Fruit fly (Drosophila melanogaster): ENCODE results near the gene RNF220.

RNF220 gene

dm6 chr3R:22726031-22726770, at the start of gene RNF220:
Gene RNF220, minus strand, starts transcription at chr3R:22726414.
- TF ChIP-seq noc (tag; optimal IDR thresholded peaks at IDR 0.05) = no peak

dm6 chr3R:22771670-22772069, 45.5 kb upstream of the RNF220 start, which contains the start of gene CG43095:
Gene CG43095, minus strand, starts transcription at chr3R:22771770.
- no peak for TF ChIP-seq noc (tag; optimal IDR thresholded peaks at IDR 0.05)

dm6 chr3R:22770887-22771286, 44.7 kb upstream of the RNF220 start, which contains the start of gene CG43094:
Gene CG43094, minus strand, starts transcription at chr3R:22770987.
- no peak for TF ChIP-seq noc (tag; optimal IDR thresholded peaks at IDR 0.05)

DNA sequence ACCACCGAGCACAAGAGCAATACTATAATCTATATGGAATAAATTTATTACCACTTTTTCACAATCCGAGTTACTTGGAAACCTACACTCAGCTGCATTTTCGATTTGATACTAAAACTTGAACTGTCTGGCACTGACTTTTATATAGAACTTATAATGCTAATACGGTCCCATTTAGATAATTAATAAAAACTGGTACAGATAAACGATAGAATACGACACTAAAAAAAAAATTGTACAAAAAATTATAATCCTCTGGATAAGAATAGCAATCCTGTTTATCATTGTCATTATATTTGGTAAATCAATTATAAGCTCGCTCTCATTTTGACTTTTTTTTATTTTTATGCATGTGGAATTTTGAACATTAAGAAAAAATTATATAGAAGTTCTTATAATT, 44.0 kb upstream of the RNF220 start, which contains the start of gene CG43093:
CG43093 (minus strand) TSS at position 101 of the 400 bp plus-strand sequence.
- no peak for TF ChIP-seq noc (tag; optimal IDR thresholded peaks at IDR 0.05)

DNA sequence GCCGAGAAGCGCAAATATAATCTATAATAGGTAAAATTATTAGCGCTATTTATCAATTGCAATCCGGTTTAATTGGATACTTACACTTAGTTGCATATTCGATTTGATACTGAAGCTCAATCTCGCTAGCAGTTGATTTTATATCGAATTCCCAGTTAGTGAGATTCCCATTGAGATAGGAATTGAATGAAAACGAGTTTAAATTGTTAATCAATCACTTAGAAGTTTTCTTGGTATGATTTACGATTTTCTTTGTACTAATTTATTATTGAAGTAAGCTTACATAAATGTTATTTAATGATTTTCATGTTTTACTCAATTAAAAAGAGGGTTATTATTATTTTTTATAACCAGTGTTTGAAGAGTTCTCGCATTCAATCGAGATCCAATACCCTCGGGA, 43.4 kb upstream of the RNF220 start, which contains the start of gene CG43092:
CG43092 (minus strand) TSS at position 101 of the 400 bp plus-strand sequence.
- TF ChIP-seq noc (tag; optimal IDR thresholded peaks at IDR 0.05) = no peak

DNA sequence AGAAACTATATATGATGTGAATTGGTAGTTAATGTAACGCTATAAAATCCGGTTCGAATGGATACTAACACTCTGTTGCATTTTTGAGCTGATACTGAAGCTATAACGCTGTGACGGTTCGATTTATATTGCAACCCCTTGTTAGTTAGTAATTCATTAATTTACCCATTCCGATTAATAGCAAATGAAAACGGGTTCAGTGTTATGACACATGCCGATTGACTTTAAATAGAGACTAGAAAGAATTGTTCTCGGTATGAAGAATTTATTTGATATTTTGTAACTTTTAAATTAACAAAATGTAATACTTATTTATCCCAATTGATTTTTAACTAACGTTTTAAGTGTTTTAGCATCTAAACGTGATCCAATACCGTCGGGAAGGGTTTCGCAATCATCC, 42.4 kb upstream of the RNF220 start, which contains the start of gene CG43091:
CG43091 (minus strand) TSS at position 101 of the 400 bp plus-strand sequence.
- TF ChIP-seq noc (tag; optimal IDR thresholded peaks at IDR 0.05) = no peak

DNA sequence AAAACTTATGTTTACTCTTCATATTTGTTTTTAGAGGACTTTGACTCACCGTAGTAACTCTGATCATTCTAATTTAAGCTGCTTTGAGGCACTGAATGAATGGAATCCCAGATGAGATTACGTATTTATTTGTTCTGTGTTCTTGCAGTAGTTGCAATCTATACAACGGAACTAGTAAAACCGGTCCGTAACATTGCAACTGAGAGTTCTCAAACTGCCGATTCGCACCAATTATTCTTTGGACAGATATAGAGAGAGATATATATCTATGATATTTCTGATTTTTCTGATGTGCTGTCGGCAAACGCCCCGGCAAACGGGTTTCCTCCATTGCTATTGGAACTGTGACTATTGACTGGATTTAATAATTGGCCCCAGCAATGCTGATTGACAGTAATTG, 41.4 kb upstream of the RNF220 start, which contains the start of gene CG13841:
CG13841 (minus strand) TSS at position 101 of the 400 bp plus-strand sequence.
- TF ChIP-seq noc (tag; optimal IDR thresholded peaks at IDR 0.05) = no peak

DNA sequence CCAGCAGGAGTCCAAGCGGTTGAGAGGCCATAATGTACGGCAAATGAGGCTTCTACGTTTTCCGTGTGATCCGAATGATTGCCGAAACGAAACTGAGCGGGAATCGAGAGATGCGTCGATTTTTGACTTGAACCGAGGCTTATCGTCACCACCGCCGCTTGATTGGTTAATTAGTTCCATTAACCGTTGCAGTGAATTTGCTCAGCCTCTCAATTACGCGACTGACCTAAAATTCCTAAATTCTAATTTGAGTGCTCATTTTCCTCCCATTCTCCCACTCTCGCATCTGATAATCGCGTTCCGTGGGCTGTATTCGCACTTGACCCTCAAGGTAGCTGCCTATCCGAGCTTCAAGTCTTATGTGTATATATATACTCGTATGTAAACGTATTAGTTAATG, 39.9 kb upstream of the RNF220 start, which contains the start of gene Nepl15:
Nepl15 (minus strand) TSS at position 101 of the 400 bp plus-strand sequence.
- TF ChIP-seq noc (tag; optimal IDR thresholded peaks at IDR 0.05) = no peak

- no peak for TF ChIP-seq noc (tag; optimal IDR thresholded peaks at IDR 0.05)
These were observed 37.4 kb upstream of the RNF220 start, which contains the start of gene Nepl14 for dm6 chr3R:22763587-22763986. Gene Nepl14, minus strand, starts transcription at chr3R:22763711.

DNA sequence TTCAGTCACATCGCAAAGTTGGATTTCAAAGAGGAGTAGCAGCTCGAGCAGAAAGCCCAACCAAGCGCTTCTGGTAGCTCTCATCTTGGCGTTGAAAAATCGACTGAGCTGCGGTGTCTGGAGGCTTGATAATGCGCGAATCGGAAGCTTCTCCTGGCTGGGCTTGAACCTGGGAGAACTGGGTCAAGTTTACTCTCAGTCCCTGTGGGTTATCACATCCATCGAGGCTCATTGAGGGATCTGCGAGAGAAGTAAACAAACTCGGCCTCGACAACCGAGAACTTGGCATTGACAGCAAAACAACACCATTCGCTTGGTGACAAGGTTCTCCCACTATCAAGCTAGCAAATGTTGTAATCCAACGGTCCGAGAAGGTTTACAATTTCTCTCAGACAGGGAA, 34.8 kb upstream of the RNF220 start, which contains the start of gene Nepl13:
Nepl13 (minus strand) TSS at position 89 of the 400 bp plus-strand sequence.
- no peak for TF ChIP-seq noc (tag; optimal IDR thresholded peaks at IDR 0.05)

DNA sequence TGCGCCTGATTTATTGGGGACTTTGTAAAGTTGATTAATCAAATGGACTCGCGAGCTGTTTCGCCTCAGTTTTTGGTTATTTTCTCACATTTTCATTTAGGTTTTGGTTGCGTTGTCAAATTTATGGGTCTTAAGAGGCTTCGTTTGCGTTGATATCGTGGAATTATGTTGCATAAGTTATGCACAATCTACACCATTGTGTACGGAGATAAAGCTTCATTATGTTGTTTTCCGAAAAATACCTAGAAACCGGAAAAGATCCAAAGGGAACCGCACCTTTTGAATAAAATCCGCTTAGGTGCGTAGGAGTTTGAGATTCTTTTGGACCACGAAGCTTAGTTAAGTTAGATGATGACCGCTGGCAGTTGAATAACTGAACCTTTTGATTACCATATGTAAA, 30.9 kb upstream of the RNF220 start:
- TF ChIP-seq noc (tag; optimal IDR thresholded peaks at IDR 0.05) = no peak

DNA sequence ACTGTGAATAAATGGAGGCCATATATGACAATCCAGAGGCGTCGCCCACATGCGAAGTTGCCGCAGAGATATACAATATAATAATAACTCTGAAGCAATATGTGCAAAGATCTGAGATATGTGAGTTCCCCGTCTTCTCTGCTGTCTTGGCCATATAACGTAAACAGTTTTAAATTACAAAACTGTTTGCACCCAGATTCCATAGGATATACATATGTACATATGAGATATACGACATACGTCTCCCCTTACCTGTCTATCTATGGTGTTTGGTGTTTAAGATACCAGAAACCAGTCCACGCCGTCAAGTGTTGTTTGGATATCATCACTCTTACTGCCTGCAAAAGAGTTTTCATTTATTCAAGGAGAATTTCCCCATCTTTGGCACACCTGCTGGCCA, 30.1 kb upstream of the RNF220 start:
- no peak for TF ChIP-seq noc (tag; optimal IDR thresholded peaks at IDR 0.05)

dm6 chr3R:22755187-22755777, 29.1 kb upstream of the RNF220 start:
- TF ChIP-seq noc (tag; optimal IDR thresholded peaks at IDR 0.05) = no peak

- TF ChIP-seq noc (tag; optimal IDR thresholded peaks at IDR 0.05) = peak; percentile 49
These were observed 27.9 kb upstream of the RNF220 start for dm6 chr3R:22753895-22754774.

DNA sequence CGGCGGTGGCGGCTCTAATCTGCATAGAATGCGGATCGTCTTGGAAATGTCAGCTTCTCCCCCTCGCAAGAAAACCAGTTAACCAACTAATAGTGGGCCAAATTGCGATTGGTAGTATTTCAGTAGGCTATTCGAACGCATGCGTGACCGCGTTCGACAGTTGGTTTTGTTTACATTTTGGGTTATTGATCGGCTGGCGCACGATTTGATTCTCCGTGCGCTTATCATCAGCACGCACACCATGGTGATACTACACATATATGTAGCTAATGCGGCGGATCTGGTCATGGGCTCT, 27.3 kb upstream of the RNF220 start:
- no peak for TF ChIP-seq noc (tag; optimal IDR thresholded peaks at IDR 0.05)

DNA sequence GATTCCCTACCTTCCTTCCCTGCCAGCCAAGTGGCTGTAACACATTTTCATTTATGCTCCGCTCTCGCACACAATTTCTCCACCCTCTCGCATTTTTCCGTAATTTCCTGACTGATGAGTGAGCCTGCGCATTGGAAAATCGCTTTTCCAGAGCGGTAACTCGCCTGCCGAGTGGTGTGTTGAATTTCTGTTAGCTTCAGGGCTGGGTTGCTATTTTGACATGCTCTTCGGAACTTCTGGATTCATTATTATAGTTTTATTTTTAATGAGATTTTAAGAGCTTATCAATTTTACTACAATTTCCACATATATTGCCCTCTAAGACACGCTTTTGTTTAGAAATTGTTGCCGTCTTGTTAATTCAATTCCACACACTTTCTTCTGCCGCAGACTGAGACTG, 26.7 kb upstream of the RNF220 start:
- TF ChIP-seq noc (tag; optimal IDR thresholded peaks at IDR 0.05) = no peak

Data from whole organism, larva.